Fruit fly (Drosophila melanogaster) whole organism, embryonic: ENCODE data around the gene CG1998.
A peak's percentile ranks its signal among the peaks of the same experiment; 100 is the strongest.

ENCODE experiments used
- C15 ChIP-seq: fragments of 200-800 bp; sonication (Bioruptor generic); IDR thresholded peaks from 3 replicates; pipeline ENCODE4 v1.3.6; 2022; ENCODE audit warnings: missing biosample characterization, missing genetic modification characterization
- CG10267 ChIP-seq: fragments of 200-800 bp; sonication (Bioruptor generic); optimal IDR thresholded peaks from 2 replicates; lab custom pipeline; 2018; ENCODE audit warnings: missing biosample characterization, mild to moderate bottlenecking, missing genetic modification characterization, moderate library complexity
- CG10321 ChIP-seq: fragments of 200-800 bp; sonication (Bioruptor generic); IDR thresholded peaks from 2 replicates; pipeline ENCODE4 v1.3.6; 2022; ENCODE audit warnings: missing biosample characterization, missing genetic modification characterization
- CG10462 ChIP-seq: fragments of 200-800 bp; sonication (Bioruptor generic); optimal IDR thresholded peaks from 2 replicates; lab custom pipeline; 2016; ENCODE audit warnings: missing biosample characterization, missing genetic modification characterization
- CG12391 ChIP-seq: fragments of 200-800 bp; sonication (Bioruptor generic); optimal IDR thresholded peaks from 3 replicates; lab custom pipeline; 2018; ENCODE audit warnings: missing biosample characterization, mild to moderate bottlenecking, missing genetic modification characterization, moderate library complexity
- CG14667 ChIP-seq: fragments of 200-800 bp; sonication (Bioruptor generic); IDR thresholded peaks from 2 replicates; pipeline ENCODE4 v1.3.6; 2022; ENCODE audit warnings: missing biosample characterization, missing genetic modification characterization
- CG15011 ChIP-seq: fragments of 200-800 bp; sonication (Bioruptor generic); optimal IDR thresholded peaks from 3 replicates; lab custom pipeline; 2018; ENCODE audit warnings: missing biosample characterization, mild to moderate bottlenecking, missing genetic modification characterization
- CG16779 ChIP-seq: fragments of 200-800 bp; sonication (Bioruptor generic); IDR thresholded peaks from 2 replicates; pipeline ENCODE4 v1.3.6; 2022; ENCODE audit warnings: missing biosample characterization, missing genetic modification characterization
- CG16815 ChIP-seq: fragments of 200-800 bp; sonication (Bioruptor generic); optimal IDR thresholded peaks from 3 replicates; lab custom pipeline; 2017; ENCODE audit warnings: missing biosample characterization, mild to moderate bottlenecking, missing genetic modification characterization
- CG17186 ChIP-seq: fragments of 200-800 bp; sonication (Bioruptor generic); optimal IDR thresholded peaks from 3 replicates; lab custom pipeline; 2017; ENCODE audit warnings: missing biosample characterization, missing genetic modification reagents, missing genetic modification characterization
- CG18599 ChIP-seq: fragments of 200-800 bp; sonication (Bioruptor generic); optimal IDR thresholded peaks from 3 replicates; lab custom pipeline; 2017; ENCODE audit warnings: missing biosample characterization, missing genetic modification characterization, mild to moderate bottlenecking, moderate library complexity, missing genetic modification reagents
- CG2202 ChIP-seq: fragments of 200-800 bp; sonication (Bioruptor generic); optimal IDR thresholded peaks from 2 replicates; lab custom pipeline; 2018; ENCODE audit warnings: missing biosample characterization, mild to moderate bottlenecking, missing genetic modification characterization
- CG31365 ChIP-seq: fragments of 200-800 bp; sonication (Bioruptor generic); optimal IDR thresholded peaks from 2 replicates; lab custom pipeline; 2018; ENCODE audit warnings: missing biosample characterization, mild to moderate bottlenecking, missing genetic modification characterization
- CG34376 ChIP-seq: fragments of 200-800 bp; sonication (Bioruptor generic); optimal IDR thresholded peaks from 2 replicates; lab custom pipeline; 2018; ENCODE audit warnings: missing biosample characterization, mild to moderate bottlenecking, missing genetic modification characterization
- CG3847 ChIP-seq: fragments of 200-800 bp; sonication (Bioruptor generic); IDR thresholded peaks from 2 replicates; pipeline ENCODE4 v1.3.6; 2022; ENCODE audit warnings: missing biosample characterization, missing genetic modification characterization
- CG4328 ChIP-seq: fragments of 200-800 bp; sonication (Bioruptor generic); optimal IDR thresholded peaks from 3 replicates; lab custom pipeline; 2017; ENCODE audit warnings: missing biosample characterization, missing genetic modification reagents, missing genetic modification characterization
- CG4360 ChIP-seq: fragments of 200-800 bp; sonication (Bioruptor generic); IDR thresholded peaks from 2 replicates; pipeline ENCODE4 v1.3.6; 2022; ENCODE audit warnings: missing biosample characterization, missing genetic modification characterization
- CG6272 ChIP-seq: fragments of 200-800 bp; sonication (Bioruptor generic); IDR thresholded peaks from 2 replicates; pipeline ENCODE4 v1.3.6; 2022; ENCODE audit warnings: missing biosample characterization, missing genetic modification characterization
- CG6813 ChIP-seq: fragments of 200-800 bp; sonication (Bioruptor generic); optimal IDR thresholded peaks from 2 replicates; lab custom pipeline; 2017; ENCODE audit warnings: missing biosample characterization, missing genetic modification characterization, mild to moderate bottlenecking, moderate library complexity, missing genetic modification reagents
- CG7271 ChIP-seq: fragments of 200-800 bp; sonication (Bioruptor generic); optimal IDR thresholded peaks from 2 replicates; lab custom pipeline; 2018; ENCODE audit warnings: missing biosample characterization, mild to moderate bottlenecking, missing genetic modification characterization, moderate library complexity
- CG9932 ChIP-seq: fragments of 200-800 bp; sonication (Bioruptor generic); IDR thresholded peaks from 2 replicates; pipeline ENCODE4 v1.3.6; 2022; ENCODE audit warnings: missing biosample characterization, missing genetic modification characterization
- CrebB ChIP-seq: fragments of 200-800 bp; sonication (Bioruptor generic); optimal IDR thresholded peaks from 3 replicates; lab custom pipeline; 2018; ENCODE audit warnings: missing biosample characterization, mild to moderate bottlenecking, missing genetic modification characterization
- D ChIP-seq, 2 experiments: fragments of 200-800 bp in 1 of 2; fragments of >200 bp in 1 of 2; sonication (Bioruptor generic) in 1 of 2; optimal IDR thresholded peaks; 2 replicates in 1 of 2; 3 replicates in 1 of 2; lab custom pipeline; 2017; ENCODE audit warnings: mild to moderate bottlenecking in 1 of 2, missing biosample characterization in 1 of 2, missing genetic modification characterization in 1 of 2, missing genetic modification reagents in 1 of 2
- Dfd ChIP-seq, 2 experiments: fragments of >200 bp; optimal IDR thresholded peaks; 2 replicates each; lab custom pipeline; 2017; ENCODE audit warnings: missing biosample characterization in 2 of 2, missing genetic modification characterization in 2 of 2
- Doc2 ChIP-seq: fragments of 200-800 bp; sonication (Bioruptor generic); IDR thresholded peaks from 2 replicates; pipeline ENCODE4 v1.3.6; 2022; ENCODE audit warnings: missing biosample characterization, missing genetic modification characterization
- Fer1 ChIP-seq: fragments of 200-800 bp; sonication (Bioruptor generic); optimal IDR thresholded peaks from 2 replicates; lab custom pipeline; 2017; ENCODE audit warnings: missing biosample characterization, mild to moderate bottlenecking, missing genetic modification characterization
- HLH54F ChIP-seq: fragments of 200-800 bp; sonication (Bioruptor generic); optimal IDR thresholded peaks from 3 replicates; lab custom pipeline; 2016; ENCODE audit warnings: missing biosample characterization, missing genetic modification characterization
- Hr39 ChIP-seq: fragments of >200 bp; optimal IDR thresholded peaks from 2 replicates; lab custom pipeline; 2017
- Hr51 ChIP-seq, 2 experiments: fragments of 200-800 bp; sonication (Bioruptor generic); optimal IDR thresholded peaks; 2 replicates in 1 of 2; 3 replicates in 1 of 2; lab custom pipeline; 2016 to 2018; ENCODE audit warnings: missing biosample characterization in 2 of 2, missing genetic modification characterization in 2 of 2, mild to moderate bottlenecking in 1 of 2, moderate library complexity in 1 of 2
- Hsf ChIP-seq: fragments of 200-800 bp; sonication (Bioruptor generic); optimal IDR thresholded peaks from 3 replicates; lab custom pipeline; 2016; ENCODE audit warnings: missing biosample characterization, missing genetic modification characterization
- Neu2 ChIP-seq: fragments of 200-800 bp; sonication (Bioruptor generic); optimal IDR thresholded peaks from 3 replicates; lab custom pipeline; 2016; ENCODE audit warnings: missing biosample characterization, missing genetic modification characterization, borderline replicate concordance
- Nf-YB ChIP-seq: fragments of 200-800 bp; sonication (Bioruptor generic); optimal IDR thresholded peaks from 3 replicates; lab custom pipeline; 2019; ENCODE audit warnings: missing biosample characterization, mild to moderate bottlenecking, missing genetic modification characterization, moderate library complexity
- Rx ChIP-seq: fragments of 200-800 bp; sonication (Bioruptor generic); IDR thresholded peaks from 2 replicates; pipeline ENCODE4 v1.3.6; 2022; ENCODE audit warnings: missing biosample characterization, missing genetic modification characterization
- TFAM ChIP-seq: fragments of 200-800 bp; sonication (Bioruptor generic); optimal IDR thresholded peaks from 2 replicates; lab custom pipeline; 2017; ENCODE audit warnings: missing biosample characterization, missing genetic modification characterization, inconsistent platforms
- Xbp1 ChIP-seq: fragments of 200-800 bp; sonication (Bioruptor generic); optimal IDR thresholded peaks from 3 replicates; lab custom pipeline; 2016; ENCODE audit warnings: missing biosample characterization, mild to moderate bottlenecking, missing genetic modification characterization
- crc ChIP-seq: fragments of 200-800 bp; sonication (Bioruptor generic); optimal IDR thresholded peaks from 2 replicates; lab custom pipeline; 2016; ENCODE audit warnings: missing biosample characterization, missing genetic modification characterization
- disco-r ChIP-seq: fragments of 200-800 bp; sonication (Bioruptor generic); optimal IDR thresholded peaks from 2 replicates; lab custom pipeline; 2016; ENCODE audit warnings: missing biosample characterization, missing genetic modification characterization
- fd3F ChIP-seq: fragments of 200-800 bp; sonication (Bioruptor generic); optimal IDR thresholded peaks from 2 replicates; lab custom pipeline; 2018; ENCODE audit warnings: missing biosample characterization, mild to moderate bottlenecking, missing genetic modification characterization, moderate library complexity
- fd64A ChIP-seq: fragments of 200-800 bp; sonication (Bioruptor generic); optimal IDR thresholded peaks from 3 replicates; lab custom pipeline; 2018; ENCODE audit warnings: missing biosample characterization, mild to moderate bottlenecking, missing genetic modification characterization
- fru ChIP-seq: fragments of >200 bp; optimal IDR thresholded peaks from 2 replicates; lab custom pipeline; 2017
- gt ChIP-seq: fragments of 200-800 bp; sonication (Bioruptor generic); IDR thresholded peaks from 2 replicates; pipeline ENCODE4 v1.3.6; 2022; ENCODE audit warnings: missing biosample characterization, missing genetic modification characterization
- hbn ChIP-seq: fragments of 200-800 bp; sonication (Bioruptor generic); IDR thresholded peaks from 2 replicates; pipeline ENCODE4 v1.3.6; 2022; ENCODE audit warnings: missing biosample characterization, missing genetic modification characterization; ENCODE audit not compliant: partially characterized antibody
- nom ChIP-seq: fragments of 200-800 bp; sonication (Bioruptor generic); optimal IDR thresholded peaks from 2 replicates; lab custom pipeline; 2017; ENCODE audit warnings: missing biosample characterization, missing genetic modification characterization, mild to moderate bottlenecking, moderate library complexity, missing genetic modification reagents
- org-1 ChIP-seq: fragments of 200-800 bp; sonication (Bioruptor generic); optimal IDR thresholded peaks from 2 replicates; lab custom pipeline; 2017; ENCODE audit warnings: missing biosample characterization, missing genetic modification characterization
- pnt ChIP-seq: fragments of 200-800 bp; sonication (Bioruptor generic); optimal IDR thresholded peaks from 3 replicates; lab custom pipeline; 2016; ENCODE audit warnings: missing biosample characterization, missing genetic modification characterization
- salm ChIP-seq: fragments of 200-800 bp; sonication (Bioruptor generic); optimal IDR thresholded peaks from 2 replicates; lab custom pipeline; 2018; ENCODE audit warnings: missing biosample characterization, mild to moderate bottlenecking, missing genetic modification characterization
- sob ChIP-seq: fragments of 200-800 bp; sonication (Bioruptor generic); IDR thresholded peaks from 2 replicates; pipeline ENCODE4 v1.3.6; 2022; ENCODE audit warnings: missing biosample characterization, missing genetic modification characterization
- tll ChIP-seq, 2 experiments: fragments of 200-800 bp in 1 of 2; fragments of >200 bp in 1 of 2; sonication (Bioruptor generic) in 1 of 2; optimal IDR thresholded peaks; 2 replicates each; lab custom pipeline; 2017 to 2019; ENCODE audit warnings: missing biosample characterization in 2 of 2, missing genetic modification characterization in 2 of 2, mild to moderate bottlenecking in 1 of 2, moderate library complexity in 1 of 2
- toy ChIP-seq: fragments of 200-800 bp; sonication (Bioruptor generic); IDR thresholded peaks from 2 replicates; pipeline ENCODE4 v1.3.6; 2022; ENCODE audit warnings: missing biosample characterization, missing genetic modification characterization
- ttk ChIP-seq: fragments of 200-800 bp; sonication (Bioruptor generic); IDR thresholded peaks from 2 replicates; pipeline ENCODE4 v2.1.2; 2022; ENCODE audit warnings: missing biosample characterization, missing genetic modification characterization
- vvl ChIP-seq: fragments of 200-800 bp; sonication (Bioruptor generic); IDR thresholded peaks from 2 replicates; pipeline ENCODE4 v1.3.6; 2022; ENCODE audit warnings: missing biosample characterization, missing genetic modification characterization

The CG1998 gene

dm6 chrX:13383770-13384169 is 29.1 kb downstream of the CG1998 start (continued):
- TF ChIP-seq vvl (GFP tag; lab: Robert Waterston, UW) (peak; percentile 61), CG6272 (GFP tag; lab: Robert Waterston, UW) (no peak), Hr39 (no peak), D (optimal IDR thresholded peaks at IDR 0.05; lab: Kevin White, UChicago) (no peak), D (GFP tag; optimal IDR thresholded peaks at IDR 0.05; lab: Kevin White, UChicago) (no peak), org-1 (GFP tag; lab: Kevin White, UChicago) (no peak), hbn (no peak), CG4360 (no peak), Hr51 (GFP tag; optimal IDR thresholded peaks at IDR 0.05; lab: Kevin White, UChicago) (peak in 1 of 2 experiments; percentile 42), Rx (GFP tag; lab: Robert Waterston, UW) (no peak; the same call in 1 of the 2 replicates), CrebB (tag; lab: Kevin White, UChicago) (no peak), CG12391 (peak; percentile 36), CG14667 (peak; percentile 30; the same call in 1 of the 2 replicates), Doc2 (GFP tag; lab: Robert Waterston, UW) (no peak), sob (peak; percentile 67), toy (GFP tag; lab: Robert Waterston, UW) (no peak), Fer1 (GFP tag; lab: Kevin White, UChicago) (peak; percentile 38), CG2202 (tag; lab: Kevin White, UChicago) (no peak), TFAM (GFP tag; lab: Kevin White, UChicago) (no peak), ttk (GFP tag; lab: Robert Waterston, UW) (0 out of 2 replicates have a peak, but pooled peaks have one; percentile 16), Xbp1 (peak; percentile 69), tll (GFP tag; optimal IDR thresholded peaks at IDR 0.05; lab: Kevin White, UChicago) (no peak), Neu2 (GFP tag; lab: Kevin White, UChicago) (no peak), fru (lab: Kevin White, UChicago) (no peak), CG16815 (GFP tag; lab: Kevin White, UChicago) (no peak), CG10267 (peak; percentile 19), CG17186 (no peak), C15 (GFP tag; lab: Robert Waterston, UW) (no peak), fd64A (GFP tag; lab: Kevin White, UChicago) (no peak), Hsf (peak; percentile 57), CG15011 (GFP tag; lab: Kevin White, UChicago) (no peak), nom (GFP tag; lab: Kevin White, UChicago) (peak; percentile 73), disco-r (GFP tag; lab: Kevin White, UChicago) (no peak), CG31365 (tag; lab: Kevin White, UChicago) (no peak), CG34376 (GFP tag; lab: Kevin White, UChicago) (peak; percentile 18), pnt (peak; percentile 37), CG16779 (GFP tag; lab: Robert Waterston, UW) (peak; percentile 70; the same call in 1 of the 2 replicates), CG3847 (GFP tag; lab: Robert Waterston, UW) (no peak), CG10321 (GFP tag; lab: Robert Waterston, UW) (0 out of 2 replicates have a peak, but pooled peaks have one; percentile 23), Nf-YB (GFP tag; lab: Kevin White, UChicago) (no peak), fd3F (GFP tag; lab: Kevin White, UChicago) (no peak), salm (tag; lab: Kevin White, UChicago) (no peak), CG6813 (GFP tag; lab: Kevin White, UChicago) (peak; percentile 21), CG7271 (no peak), CG10462 (no peak), CG9932 (GFP tag; lab: Robert Waterston, UW) (peak; percentile 77), CG18599 (GFP tag; lab: Kevin White, UChicago) (peak; percentile 39), crc (no peak), CG4328 (GFP tag; lab: Kevin White, UChicago) (no peak), Dfd (GFP tag; optimal IDR thresholded peaks at IDR 0.05; lab: Kevin White, UChicago) (no peak), HLH54F (GFP tag; lab: Kevin White, UChicago) (peak; percentile 63), gt (no peak)
